Worm (Caenorhabditis elegans) whole organism, mixed stage, embryonic: Measurements from ENCODE around the gene nhr-197.

Experiments
- M03D4.4 ChIP-seq: sonication (generic microtip); optimal IDR thresholded peaks from 2 replicates; lab custom pipeline; 2017; ENCODE audit warnings: mild to moderate bottlenecking, missing genetic modification characterization, missing compliant biosample characterization
- bed-3 ChIP-seq: fragments of 200-800 bp; sonication (Bioruptor generic); optimal IDR thresholded peaks from 3 replicates; lab custom pipeline; 2018; ENCODE audit warnings: mild to moderate bottlenecking, missing genetic modification characterization, moderate library complexity, missing compliant biosample characterization
- blmp-1 ChIP-seq: fragments of 150-350 bp; optimal IDR thresholded peaks from 2 replicates; lab custom pipeline; 2014; ENCODE audit warnings: missing biosample characterization, missing genetic modification characterization
- ceh-43 ChIP-seq: fragments of 200-800 bp; sonication (Bioruptor generic); optimal IDR thresholded peaks from 2 replicates; lab custom pipeline; 2018; ENCODE audit warnings: mild to moderate bottlenecking, missing genetic modification characterization, moderate library complexity, missing compliant biosample characterization
- ceh-83 ChIP-seq: fragments of 200-800 bp; sonication (Bioruptor generic); optimal IDR thresholded peaks from 2 replicates; lab custom pipeline; 2018; ENCODE audit warnings: mild to moderate bottlenecking, missing genetic modification characterization, missing compliant biosample characterization
- ces-1 ChIP-seq: fragments of 150-350 bp; optimal IDR thresholded peaks from 2 replicates; lab custom pipeline; 2014; ENCODE audit warnings: missing biosample characterization, missing genetic modification reagents, missing genetic modification characterization
- cnd-1 ChIP-seq: fragments of 200-800 bp; sonication (Bioruptor generic); optimal IDR thresholded peaks from 2 replicates; lab custom pipeline; 2018; ENCODE audit warnings: mild to moderate bottlenecking, missing genetic modification characterization, missing compliant biosample characterization
- drap-1 ChIP-seq: fragments of 200-800 bp; sonication (Bioruptor generic); optimal IDR thresholded peaks from 3 replicates; lab custom pipeline; 2018; ENCODE audit warnings: mild to moderate bottlenecking, missing genetic modification characterization, missing compliant biosample characterization
- elt-1 ChIP-seq: sonication (generic microtip); optimal IDR thresholded peaks from 2 replicates; lab custom pipeline; 2017; ENCODE audit warnings: missing genetic modification characterization, mild to moderate bottlenecking, missing compliant biosample characterization, antibody characterized with exemption, moderate library complexity, borderline replicate concordance; ENCODE audit not compliant: insufficient read depth
- hlh-1 ChIP-seq: fragments of 150-350 bp; optimal IDR thresholded peaks from 2 replicates; lab custom pipeline; 2014; ENCODE audit warnings: missing biosample characterization, missing genetic modification reagents, missing genetic modification characterization
- lin-13 ChIP-seq: fragments of 150-350 bp; optimal IDR thresholded peaks from 2 replicates; lab custom pipeline; 2014; ENCODE audit warnings: missing biosample characterization, missing genetic modification characterization
- lin-32 ChIP-seq: fragments of 200-800 bp; sonication (Bioruptor generic); optimal IDR thresholded peaks from 2 replicates; lab custom pipeline; 2018; ENCODE audit warnings: mild to moderate bottlenecking, missing genetic modification characterization, missing compliant biosample characterization
- lsy-2 ChIP-seq: fragments of 150-350 bp; optimal IDR thresholded peaks from 2 replicates; lab custom pipeline; 2014; ENCODE audit warnings: missing biosample characterization, missing genetic modification characterization
- mab-5 ChIP-seq: fragments of 150-350 bp; optimal IDR thresholded peaks from 2 replicates; lab custom pipeline; 2014; ENCODE audit warnings: missing biosample characterization, missing genetic modification characterization
- mep-1 ChIP-seq: fragments of 150-350 bp; optimal IDR thresholded peaks from 2 replicates; lab custom pipeline; 2017; ENCODE audit warnings: missing biosample characterization, missing genetic modification reagents, missing genetic modification characterization, inconsistent platforms
- mls-2 ChIP-seq: sonication (generic microtip); optimal IDR thresholded peaks from 2 replicates; lab custom pipeline; 2016; ENCODE audit warnings: mild to moderate bottlenecking, missing genetic modification characterization, moderate library complexity, missing compliant biosample characterization
- nhr-12 ChIP-seq: fragments of 150-350 bp; optimal IDR thresholded peaks from 2 replicates; lab custom pipeline; 2014; ENCODE audit warnings: missing biosample characterization, missing genetic modification characterization
- nhr-237 ChIP-seq: fragments of 150-350 bp; optimal IDR thresholded peaks from 2 replicates; lab custom pipeline; 2014; ENCODE audit warnings: missing biosample characterization, missing genetic modification characterization
- nhr-28 ChIP-seq: fragments of 150-350 bp; optimal IDR thresholded peaks from 2 replicates; lab custom pipeline; 2014; ENCODE audit warnings: missing biosample characterization, missing genetic modification characterization
- nhr-76 ChIP-seq: sonication (generic microtip); optimal IDR thresholded peaks from 2 replicates; lab custom pipeline; 2017; ENCODE audit warnings: missing biosample characterization, missing genetic modification characterization
- pha-4 ChIP-seq: fragments of 150-350 bp; optimal IDR thresholded peaks from 2 replicates; lab custom pipeline; 2018; ENCODE audit warnings: missing biosample characterization, missing genetic modification reagents, missing genetic modification characterization
- sem-2 ChIP-seq: fragments of 200-800 bp; sonication (Bioruptor generic); optimal IDR thresholded peaks from 2 replicates; lab custom pipeline; 2018; ENCODE audit warnings: mild to moderate bottlenecking, missing genetic modification characterization, missing compliant biosample characterization
- sptf-1 ChIP-seq: sonication (generic microtip); optimal IDR thresholded peaks from 2 replicates; lab custom pipeline; 2017; ENCODE audit warnings: mild to moderate bottlenecking, missing genetic modification characterization, moderate library complexity, missing compliant biosample characterization
- unc-120 ChIP-seq: sonication (generic microtip); optimal IDR thresholded peaks from 2 replicates; lab custom pipeline; 2017; ENCODE audit warnings: missing genetic modification characterization, missing compliant biosample characterization; ENCODE audit not compliant: poor library complexity, severe bottlenecking
- unc-39 ChIP-seq: fragments of 150-350 bp; optimal IDR thresholded peaks from 2 replicates; lab custom pipeline; 2014; ENCODE audit warnings: missing biosample characterization, missing genetic modification characterization
- unc-62 ChIP-seq: fragments of 150-350 bp; optimal IDR thresholded peaks from 2 replicates; lab custom pipeline; 2014; ENCODE audit warnings: missing biosample characterization, missing genetic modification reagents, missing genetic modification characterization
- ztf-11 ChIP-seq: fragments of 150-350 bp; optimal IDR thresholded peaks from 2 replicates; lab custom pipeline; 2014; ENCODE audit warnings: missing biosample characterization, missing genetic modification characterization

Gene nhr-197

ce11 chrV:15685599-15685998 lies 2.2 kb upstream of the nhr-197 start, which contains the start of gene nhr-196:
TSS of gene nhr-196 (plus strand) at chrV:15685716.
- TF ChIP-seq nhr-28 (tag; lab: Kevin White, UChicago): no peak
- TF ChIP-seq drap-1 (GFP tag; lab: Kevin White, UChicago): no peak
- no peak for TF ChIP-seq sem-2 (GFP tag; lab: Kevin White, UChicago)
- no peak for TF ChIP-seq lin-13 (tag; lab: Kevin White, UChicago)
- no peak for TF ChIP-seq unc-62 (GFP tag; lab: Kevin White, UChicago)
- TF ChIP-seq ces-1 (GFP tag; lab: Kevin White, UChicago): no peak
- no peak for TF ChIP-seq ztf-11 (tag; lab: Kevin White, UChicago)

- TF ChIP-seq unc-120 (tag; lab: Kevin White, UChicago) (no peak), ztf-11 (tag; lab: Kevin White, UChicago) (no peak), mls-2 (tag; lab: Kevin White, UChicago) (no peak), sem-2 (GFP tag; lab: Kevin White, UChicago) (no peak), pha-4 (tag; lab: Kevin White, UChicago) (no peak), cnd-1 (tag; lab: Kevin White, UChicago) (no peak), lin-32 (GFP tag; lab: Kevin White, UChicago) (no peak), elt-1 (tag; lab: Kevin White, UChicago) (no peak), M03D4.4 (tag; lab: Kevin White, UChicago) (no peak), lsy-2 (tag; lab: Kevin White, UChicago) (no peak), unc-62 (GFP tag; lab: Kevin White, UChicago) (no peak), hlh-1 (tag; lab: Kevin White, UChicago) (no peak), nhr-237 (tag; lab: Kevin White, UChicago) (no peak)
These were observed 2.2 kb downstream of the nhr-197 start, which contains the start of gene nhr-268 for ce11 chrV:15689952-15690351. TSS of gene nhr-268 (plus strand) at chrV:15690252.

ce11 chrV:15693682-15694081 lies 5.9 kb downstream of the nhr-197 start, which contains the start of gene nhr-198:
TSS of gene nhr-198 (plus strand) at chrV:15693994.
- TF ChIP-seq nhr-76 (tag; lab: Kevin White, UChicago) (no peak), unc-39 (tag; lab: Kevin White, UChicago) (no peak), M03D4.4 (tag; lab: Kevin White, UChicago) (no peak), sptf-1 (tag; lab: Kevin White, UChicago) (no peak), unc-62 (GFP tag; lab: Kevin White, UChicago) (no peak), mls-2 (tag; lab: Kevin White, UChicago) (no peak), mep-1 (tag; lab: Kevin White, UChicago) (no peak), lin-32 (GFP tag; lab: Kevin White, UChicago) (no peak), hlh-1 (tag; lab: Kevin White, UChicago) (no peak), mab-5 (tag; lab: Kevin White, UChicago) (no peak)

DNA sequence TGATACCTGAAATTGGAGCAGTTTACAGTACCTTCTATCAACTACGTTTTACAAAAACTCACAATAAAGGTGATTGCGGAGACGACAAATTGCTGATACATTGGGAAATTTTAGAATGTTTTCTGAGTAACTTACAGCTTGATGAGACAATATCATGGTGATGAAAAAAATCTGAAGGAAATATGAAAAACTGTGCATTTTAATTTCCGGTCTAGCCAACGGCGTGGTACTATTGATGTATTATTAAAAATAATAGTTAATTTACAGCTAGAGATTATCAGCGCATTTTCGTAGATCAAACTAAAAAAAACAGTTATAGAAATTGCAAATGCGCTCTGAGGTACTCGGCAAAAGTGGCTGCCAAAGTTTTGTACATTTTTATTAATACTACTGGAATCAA lies 10.3 kb downstream of the nhr-197 start, which contains the start of gene srx-29:
Gene srx-29, minus strand, starts transcription at position 101 of the 400 bp plus-strand sequence.
- TF ChIP-seq elt-1 (tag; lab: Kevin White, UChicago): no peak
- no peak for TF ChIP-seq hlh-1 (tag; lab: Kevin White, UChicago)
- TF ChIP-seq bed-3 (GFP tag; lab: Kevin White, UChicago): no peak
- TF ChIP-seq nhr-237 (tag; lab: Kevin White, UChicago): no peak
- TF ChIP-seq unc-62 (GFP tag; lab: Kevin White, UChicago): no peak
- TF ChIP-seq blmp-1: no peak
- TF ChIP-seq unc-120 (tag; lab: Kevin White, UChicago): no peak
- no peak for TF ChIP-seq pha-4 (tag; lab: Kevin White, UChicago)
- TF ChIP-seq nhr-12 (tag; lab: Kevin White, UChicago): no peak
- TF ChIP-seq ceh-43 (GFP tag; lab: Kevin White, UChicago): no peak
- TF ChIP-seq mls-2 (tag; lab: Kevin White, UChicago): no peak
- TF ChIP-seq M03D4.4 (tag; lab: Kevin White, UChicago): no peak
- TF ChIP-seq ceh-83 (GFP tag; lab: Kevin White, UChicago): no peak
- TF ChIP-seq sem-2 (GFP tag; lab: Kevin White, UChicago): no peak

DNA sequence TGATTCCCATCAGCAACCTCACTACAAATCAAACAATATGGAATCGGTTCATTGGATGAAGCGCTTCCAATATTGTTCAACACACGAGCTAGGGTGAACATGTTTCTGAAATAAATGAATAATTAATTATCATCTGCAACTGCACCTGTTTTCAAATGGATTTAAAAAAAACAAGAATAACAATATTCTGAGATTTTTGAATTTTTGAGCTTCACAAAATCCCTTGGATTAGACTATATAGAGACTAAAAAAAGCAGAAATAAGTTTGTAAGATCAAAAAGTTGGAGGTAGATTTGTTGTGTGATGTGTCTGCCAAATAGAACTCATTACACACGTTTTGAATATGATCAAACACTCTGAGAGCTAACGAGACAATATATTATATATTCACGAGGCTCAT lies 12.0 kb downstream of the nhr-197 start, which contains the start of gene nhr-199:
Gene nhr-199, minus strand, starts transcription at position 101 of the 400 bp plus-strand sequence.
- TF ChIP-seq lin-32 (GFP tag; lab: Kevin White, UChicago): no peak
- no peak for TF ChIP-seq unc-62 (GFP tag; lab: Kevin White, UChicago)
- TF ChIP-seq nhr-12 (tag; lab: Kevin White, UChicago): no peak
- no peak for TF ChIP-seq ces-1 (GFP tag; lab: Kevin White, UChicago)
- no peak for TF ChIP-seq mep-1 (tag; lab: Kevin White, UChicago)
- TF ChIP-seq, all 35 proteins: peak for 0
